Fruit fly (Drosophila melanogaster) whole organism, embryonic: ENCODE results near the gene CG9467.

Experiments
- Atf-2 ChIP-seq: fragments of 200-800 bp; sonication (Bioruptor generic); optimal IDR thresholded peaks from 2 replicates; lab custom pipeline; 2016; ENCODE audit warnings: missing biosample characterization, missing genetic modification characterization
- CG10274 ChIP-seq: fragments of 200-800 bp; sonication (Bioruptor generic); optimal IDR thresholded peaks from 3 replicates; lab custom pipeline; 2017; ENCODE audit warnings: missing biosample characterization, mild to moderate bottlenecking, missing genetic modification characterization
- CG10565 ChIP-seq: fragments of 200-800 bp; sonication (Bioruptor generic); optimal IDR thresholded peaks from 3 replicates; lab custom pipeline; 2016; ENCODE audit warnings: missing biosample characterization, mild to moderate bottlenecking, missing genetic modification characterization
- CG11456 ChIP-seq: fragments of 200-800 bp; sonication (Bioruptor generic); IDR thresholded peaks from 3 replicates; pipeline ENCODE4 v1.3.6; 2022; ENCODE audit warnings: missing biosample characterization, missing genetic modification characterization
- CG11695 ChIP-seq: fragments of 200-800 bp; sonication (Bioruptor generic); IDR thresholded peaks from 3 replicates; pipeline ENCODE4 v1.3.6; 2022; ENCODE audit warnings: missing biosample characterization, missing genetic modification characterization
- CG12155 ChIP-seq: fragments of 200-800 bp; sonication (Bioruptor generic); optimal IDR thresholded peaks from 3 replicates; lab custom pipeline; 2016; ENCODE audit warnings: missing biosample characterization, missing genetic modification characterization
- CG14050 ChIP-seq: fragments of 200-800 bp; sonication (Bioruptor generic); IDR thresholded peaks from 3 replicates; pipeline ENCODE4 v1.3.6; 2022; ENCODE audit warnings: missing biosample characterization, missing genetic modification characterization
- CG14710 ChIP-seq: fragments of 200-800 bp; sonication (Bioruptor generic); optimal IDR thresholded peaks from 3 replicates; lab custom pipeline; 2019; ENCODE audit warnings: missing biosample characterization, mild to moderate bottlenecking, missing genetic modification characterization, moderate library complexity
- CG17612 ChIP-seq: fragments of 200-800 bp; sonication (Bioruptor generic); IDR thresholded peaks from 2 replicates; pipeline ENCODE4 v1.3.6; 2022; ENCODE audit warnings: missing biosample characterization, missing genetic modification characterization
- CG18619 ChIP-seq: fragments of 200-800 bp; sonication (Bioruptor generic); optimal IDR thresholded peaks from 3 replicates; lab custom pipeline; 2017; ENCODE audit warnings: missing biosample characterization, mild to moderate bottlenecking, missing genetic modification characterization
- CG3065 ChIP-seq: fragments of 200-800 bp; sonication (Bioruptor generic); optimal IDR thresholded peaks from 2 replicates; lab custom pipeline; 2016; ENCODE audit warnings: missing biosample characterization, missing genetic modification characterization
- CG33557 ChIP-seq: fragments of 200-800 bp; sonication (Bioruptor generic); optimal IDR thresholded peaks from 2 replicates; lab custom pipeline; 2019; ENCODE audit warnings: missing biosample characterization, mild to moderate bottlenecking, missing genetic modification characterization, moderate library complexity
- CG4617 ChIP-seq: fragments of 200-800 bp; sonication (Bioruptor generic); optimal IDR thresholded peaks from 3 replicates; lab custom pipeline; 2016; ENCODE audit warnings: missing biosample characterization, missing genetic modification characterization, borderline replicate concordance
- CG5180 ChIP-seq: fragments of 200-800 bp; sonication (Bioruptor generic); optimal IDR thresholded peaks from 3 replicates; lab custom pipeline; 2017; ENCODE audit warnings: missing biosample characterization, missing genetic modification characterization, mild to moderate bottlenecking, moderate library complexity, missing genetic modification reagents
- CG5245 ChIP-seq: fragments of 200-800 bp; sonication (Bioruptor generic); optimal IDR thresholded peaks from 3 replicates; lab custom pipeline; 2016; ENCODE audit warnings: missing biosample characterization, missing genetic modification characterization
- CG6254 ChIP-seq: fragments of 200-800 bp; sonication (Bioruptor generic); optimal IDR thresholded peaks from 3 replicates; lab custom pipeline; 2017; ENCODE audit warnings: mild to moderate bottlenecking, missing biosample characterization, missing genetic modification reagents, missing genetic modification characterization
- CG6791 ChIP-seq: fragments of 200-800 bp; sonication (Bioruptor generic); IDR thresholded peaks from 3 replicates; pipeline ENCODE4 v1.3.6; 2022; ENCODE audit warnings: missing biosample characterization, missing genetic modification characterization; ENCODE audit not compliant: partially characterized antibody
- CG6854 ChIP-seq: fragments of 200-800 bp; sonication (Bioruptor generic); optimal IDR thresholded peaks from 3 replicates; lab custom pipeline; 2017; ENCODE audit warnings: missing biosample characterization, mild to moderate bottlenecking, missing genetic modification characterization
- CG9876 ChIP-seq: fragments of 200-800 bp; sonication (Bioruptor generic); optimal IDR thresholded peaks from 2 replicates; lab custom pipeline; 2016; ENCODE audit warnings: missing biosample characterization, missing genetic modification characterization
- Doc2 ChIP-seq: fragments of 200-800 bp; sonication (Bioruptor generic); IDR thresholded peaks from 2 replicates; pipeline ENCODE4 v1.3.6; 2022; ENCODE audit warnings: missing biosample characterization, missing genetic modification characterization
- Doc3 ChIP-seq: fragments of 200-800 bp; sonication (Bioruptor generic); IDR thresholded peaks from 3 replicates; pipeline ENCODE4 v1.3.6; 2022; ENCODE audit warnings: missing biosample characterization, missing genetic modification characterization; ENCODE audit not compliant: partially characterized antibody
- Elba2 ChIP-seq: fragments of 200-800 bp; sonication (Bioruptor generic); optimal IDR thresholded peaks from 3 replicates; lab custom pipeline; 2016; ENCODE audit warnings: missing biosample characterization, missing genetic modification characterization
- Ets97D ChIP-seq: fragments of 200-800 bp; sonication (Bioruptor generic); optimal IDR thresholded peaks from 3 replicates; lab custom pipeline; 2016; ENCODE audit warnings: missing biosample characterization, missing genetic modification characterization
- HLH4C ChIP-seq: fragments of 200-800 bp; sonication (Bioruptor generic); IDR thresholded peaks from 3 replicates; pipeline ENCODE4 v1.3.6; 2022; ENCODE audit warnings: missing biosample characterization, missing genetic modification characterization; ENCODE audit not compliant: partially characterized antibody
- Hand ChIP-seq: fragments of 200-800 bp; sonication (Bioruptor generic); optimal IDR thresholded peaks from 2 replicates; lab custom pipeline; 2017; ENCODE audit warnings: mild to moderate bottlenecking, missing biosample characterization, missing genetic modification reagents, missing genetic modification characterization
- Hr3 ChIP-seq: fragments of 200-800 bp; sonication (Bioruptor generic); optimal IDR thresholded peaks from 3 replicates; lab custom pipeline; 2016; ENCODE audit warnings: missing biosample characterization, missing genetic modification characterization
- NK7.1 ChIP-seq: fragments of 200-800 bp; sonication (Bioruptor generic); optimal IDR thresholded peaks from 3 replicates; lab custom pipeline; 2016; ENCODE audit warnings: missing biosample characterization, missing genetic modification characterization
- Nf-YB ChIP-seq: fragments of 200-800 bp; sonication (Bioruptor generic); optimal IDR thresholded peaks from 3 replicates; lab custom pipeline; 2019; ENCODE audit warnings: missing biosample characterization, mild to moderate bottlenecking, missing genetic modification characterization, moderate library complexity
- Ptx1 ChIP-seq: fragments of 200-800 bp; sonication (Bioruptor generic); IDR thresholded peaks from 2 replicates; pipeline ENCODE4 v1.3.6; 2022; ENCODE audit warnings: missing biosample characterization, missing genetic modification characterization
- Rx ChIP-seq: fragments of 200-800 bp; sonication (Bioruptor generic); IDR thresholded peaks from 2 replicates; pipeline ENCODE4 v1.3.6; 2022; ENCODE audit warnings: missing biosample characterization, missing genetic modification characterization
- Six4 ChIP-seq: fragments of 200-800 bp; sonication (Bioruptor generic); optimal IDR thresholded peaks from 2 replicates; lab custom pipeline; 2016; ENCODE audit warnings: missing biosample characterization, missing genetic modification characterization
- Sox100B ChIP-seq: fragments of 200-800 bp; sonication (Bioruptor generic); optimal IDR thresholded peaks from 3 replicates; lab custom pipeline; 2018; ENCODE audit warnings: missing biosample characterization, mild to moderate bottlenecking, missing genetic modification characterization
- Tbp ChIP-seq: fragments of >200 bp; optimal IDR thresholded peaks from 2 replicates; lab custom pipeline; 2018; ENCODE audit warnings: missing biosample characterization, missing genetic modification characterization
- Trl ChIP-seq, 3 experiments: fragments of >200 bp in 2 of 3; fragments of 200-800 bp in 1 of 3; sonication (Bioruptor generic) in 1 of 3; optimal IDR thresholded peaks; 2 replicates in 1 of 3; 3 replicates in 2 of 3; lab custom pipeline; 2016 to 2017; ENCODE audit warnings: missing biosample characterization in 1 of 3, missing genetic modification characterization in 1 of 3
- amos ChIP-seq: fragments of 200-800 bp; sonication (Bioruptor generic); IDR thresholded peaks from 2 replicates; pipeline ENCODE4 v1.3.6; 2022; ENCODE audit warnings: missing biosample characterization, missing genetic modification characterization; ENCODE audit not compliant: partially characterized antibody
- az2 ChIP-seq: fragments of 200-800 bp; sonication (Bioruptor generic); optimal IDR thresholded peaks from 3 replicates; lab custom pipeline; 2016; ENCODE audit warnings: missing biosample characterization, missing genetic modification characterization
- cad ChIP-seq: fragments of >200 bp; optimal IDR thresholded peaks from 2 replicates; lab custom pipeline; 2017; ENCODE audit warnings: missing biosample characterization, missing genetic modification characterization
- chinmo ChIP-seq: fragments of 200-800 bp; sonication (Bioruptor generic); IDR thresholded peaks from 4 replicates; pipeline ENCODE4 v1.3.6; 2022; ENCODE audit warnings: missing biosample characterization, missing genetic modification characterization; ENCODE audit not compliant: partially characterized antibody
- gce ChIP-seq: fragments of 200-800 bp; sonication (Bioruptor generic); IDR thresholded peaks from 3 replicates; pipeline ENCODE4 v1.3.6; 2022; ENCODE audit warnings: missing biosample characterization, missing genetic modification characterization
- gem ChIP-seq: fragments of 200-800 bp; sonication (Bioruptor generic); optimal IDR thresholded peaks from 2 replicates; lab custom pipeline; 2019; ENCODE audit warnings: missing biosample characterization, mild to moderate bottlenecking, missing genetic modification characterization, moderate library complexity
- h ChIP-seq: fragments of >200 bp; optimal IDR thresholded peaks from 2 replicates; lab custom pipeline; 2017
- hth ChIP-seq: fragments of >200 bp; optimal IDR thresholded peaks from 2 replicates; lab custom pipeline; 2017; ENCODE audit warnings: inconsistent platforms
- ind ChIP-seq: fragments of 200-800 bp; sonication (Bioruptor generic); optimal IDR thresholded peaks from 3 replicates; lab custom pipeline; 2016; ENCODE audit warnings: missing biosample characterization, missing genetic modification characterization
- p53 ChIP-seq: fragments of 200-800 bp; sonication (Bioruptor generic); optimal IDR thresholded peaks from 2 replicates; lab custom pipeline; 2016; ENCODE audit warnings: missing biosample characterization, missing genetic modification characterization
- psq ChIP-seq: fragments of 200-800 bp; sonication (Bioruptor generic); optimal IDR thresholded peaks from 2 replicates; lab custom pipeline; 2017; ENCODE audit warnings: missing biosample characterization, missing genetic modification characterization
- shn ChIP-seq: fragments of 200-800 bp; sonication (Bioruptor generic); optimal IDR thresholded peaks from 3 replicates; lab custom pipeline; 2016; ENCODE audit warnings: missing biosample characterization, missing genetic modification characterization
- ssp ChIP-seq: fragments of 200-800 bp; sonication (Bioruptor generic); IDR thresholded peaks from 2 replicates; pipeline ENCODE4 v1.3.6; 2022; ENCODE audit warnings: missing biosample characterization, missing genetic modification characterization
- ttk ChIP-seq: fragments of 200-800 bp; sonication (Bioruptor generic); IDR thresholded peaks from 2 replicates; pipeline ENCODE4 v2.1.2; 2022; ENCODE audit warnings: missing biosample characterization, missing genetic modification characterization
- zen2 ChIP-seq: fragments of 200-800 bp; sonication (Bioruptor generic); IDR thresholded peaks from 3 replicates; pipeline ENCODE4 v1.3.6; 2022; ENCODE audit warnings: missing biosample characterization, missing genetic modification characterization; ENCODE audit not compliant: partially characterized antibody
- zf30C ChIP-seq: fragments of 200-800 bp; sonication (Bioruptor generic); optimal IDR thresholded peaks from 3 replicates; lab custom pipeline; 2018; ENCODE audit warnings: missing biosample characterization, mild to moderate bottlenecking, missing genetic modification characterization

Gene CG9467

DNA sequence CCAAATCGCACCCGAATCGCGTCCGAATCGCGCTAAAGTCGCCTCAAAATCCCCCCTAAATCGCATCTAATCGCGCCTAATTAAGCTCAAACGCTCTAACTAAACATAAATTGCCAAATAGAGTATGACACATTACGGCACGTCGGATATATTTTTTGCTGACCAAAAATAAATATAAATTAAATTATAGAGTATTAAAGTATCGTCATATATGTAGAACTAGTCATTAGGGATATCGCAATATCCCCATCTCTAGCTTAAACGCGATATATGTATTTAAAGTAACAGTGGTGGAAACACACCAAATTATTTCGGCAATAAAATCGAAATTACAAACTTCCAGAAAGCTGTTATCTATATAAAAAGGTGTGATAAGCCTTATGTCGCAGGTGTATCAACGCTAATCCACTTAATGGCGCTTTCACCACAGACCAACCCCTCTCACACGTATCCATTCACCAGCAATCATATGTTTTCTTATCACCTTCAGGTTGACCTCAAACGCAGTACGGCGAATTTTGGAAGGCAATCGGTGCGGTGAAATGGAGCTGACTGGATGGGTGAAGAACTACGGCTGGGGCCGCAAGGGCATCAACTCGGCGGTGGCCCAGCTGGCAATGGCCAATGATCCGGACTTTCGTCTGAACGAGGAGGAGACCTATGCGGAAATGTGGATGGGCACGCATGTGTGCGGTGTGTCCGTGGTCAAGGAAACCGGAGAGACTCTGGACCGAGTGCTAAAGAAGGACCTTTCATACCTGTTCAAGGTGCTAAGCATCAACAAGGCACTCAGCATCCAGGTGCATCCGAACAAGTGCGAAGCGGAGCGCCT, 41.2 kb downstream of the CG9467 start, which contains the start of gene Mpi:
Mpi (plus strand) TSS at position 263 of the 832 bp plus-strand sequence.
- no peak for TF ChIP-seq zen2 (GFP tag; lab: Robert Waterston, UW)
- TF ChIP-seq NK7.1 (GFP tag; lab: Kevin White, UChicago) = no peak
- no peak for TF ChIP-seq CG6791
- peak; percentile 63 for TF ChIP-seq CG4617 (GFP tag; lab: Kevin White, UChicago)
- no peak for TF ChIP-seq CG10274
- TF ChIP-seq Tbp (GFP tag; lab: Kevin White, UChicago) = no peak
- TF ChIP-seq CG14050 (GFP tag; lab: Robert Waterston, UW) = no peak
- TF ChIP-seq gem (tag; lab: Kevin White, UChicago) = no peak
- TF ChIP-seq gce (GFP tag; lab: Robert Waterston, UW) = no peak
- TF ChIP-seq Nf-YB (GFP tag; lab: Kevin White, UChicago) = no peak
- TF ChIP-seq Elba2 (GFP tag; lab: Kevin White, UChicago) = no peak
- TF ChIP-seq CG3065 (GFP tag; lab: Kevin White, UChicago) = no peak
- no peak for TF ChIP-seq CG17612 (GFP tag; lab: Robert Waterston, UW)
- TF ChIP-seq Rx = no peak
- no peak for TF ChIP-seq Ptx1 (GFP tag; lab: Robert Waterston, UW)
- peak; percentile 40 for TF ChIP-seq CG14710
- no peak for TF ChIP-seq cad (GFP tag; lab: Kevin White, UChicago)
- peak; percentile 23 for TF ChIP-seq Hr3 (GFP tag; lab: Kevin White, UChicago)
- TF ChIP-seq Doc3 (GFP tag; lab: Robert Waterston, UW) = peak; percentile 53; the same call in 2 of the 3 replicates
- no peak for TF ChIP-seq CG9876 (GFP tag; lab: Kevin White, UChicago)
- TF ChIP-seq chinmo (GFP tag; lab: Robert Waterston, UW) = 0 out of 4 replicates have a peak, but pooled peaks have one; percentile 32
- no peak for TF ChIP-seq h (lab: Kevin White, UChicago)
- no peak for TF ChIP-seq CG6254 (GFP tag; lab: Kevin White, UChicago)
- TF ChIP-seq Atf-2 = no peak
- TF ChIP-seq psq (GFP tag; lab: Kevin White, UChicago) = no peak
- no peak for TF ChIP-seq Trl (optimal IDR thresholded peaks at IDR 0.05; lab: Kevin White, UChicago)
- TF ChIP-seq Trl (GFP tag; optimal IDR thresholded peaks at IDR 0.05; lab: Kevin White, UChicago) = no peak
- TF ChIP-seq CG11456 (GFP tag; lab: Robert Waterston, UW) = no peak
- no peak for TF ChIP-seq p53
- TF ChIP-seq Hand (GFP tag; lab: Kevin White, UChicago) = peak; percentile 21
- TF ChIP-seq CG11695 (GFP tag; lab: Robert Waterston, UW) = no peak
- no peak for TF ChIP-seq CG10565 (GFP tag; lab: Kevin White, UChicago)
- TF ChIP-seq Doc2 = no peak
- TF ChIP-seq CG18619 = no peak
- TF ChIP-seq ind (GFP tag; lab: Kevin White, UChicago) = peak; percentile 7
- peak; percentile 37 for TF ChIP-seq az2 (GFP tag; lab: Kevin White, UChicago)
- no peak for TF ChIP-seq CG5245 (GFP tag; lab: Kevin White, UChicago)
- no peak for TF ChIP-seq hth
- no peak for TF ChIP-seq shn
- TF ChIP-seq ssp (GFP tag; lab: Robert Waterston, UW) = peak; percentile 16; the same call in 1 of the 2 replicates
- no peak for TF ChIP-seq CG12155 (GFP tag; lab: Kevin White, UChicago)
- no peak; the same call in 1 of the 3 replicates for TF ChIP-seq HLH4C (GFP tag; lab: Robert Waterston, UW)
- no peak for TF ChIP-seq CG5180 (GFP tag; lab: Kevin White, UChicago)
- TF ChIP-seq Sox100B = no peak
- no peak for TF ChIP-seq Ets97D (GFP tag; lab: Kevin White, UChicago)
- no peak for TF ChIP-seq zf30C (GFP tag; lab: Kevin White, UChicago)
- TF ChIP-seq Six4 (GFP tag; lab: Kevin White, UChicago) = no peak
- TF ChIP-seq amos = peak; percentile 52; the same call in 1 of the 2 replicates
- peak; percentile 8 for TF ChIP-seq CG6854
- TF ChIP-seq CG33557 (GFP tag; lab: Kevin White, UChicago) = no peak
- TF ChIP-seq ttk = no peak
